Fruit fly (Drosophila melanogaster): ENCODE measurements around the gene CG13877.

The CG13877 gene

DNA sequence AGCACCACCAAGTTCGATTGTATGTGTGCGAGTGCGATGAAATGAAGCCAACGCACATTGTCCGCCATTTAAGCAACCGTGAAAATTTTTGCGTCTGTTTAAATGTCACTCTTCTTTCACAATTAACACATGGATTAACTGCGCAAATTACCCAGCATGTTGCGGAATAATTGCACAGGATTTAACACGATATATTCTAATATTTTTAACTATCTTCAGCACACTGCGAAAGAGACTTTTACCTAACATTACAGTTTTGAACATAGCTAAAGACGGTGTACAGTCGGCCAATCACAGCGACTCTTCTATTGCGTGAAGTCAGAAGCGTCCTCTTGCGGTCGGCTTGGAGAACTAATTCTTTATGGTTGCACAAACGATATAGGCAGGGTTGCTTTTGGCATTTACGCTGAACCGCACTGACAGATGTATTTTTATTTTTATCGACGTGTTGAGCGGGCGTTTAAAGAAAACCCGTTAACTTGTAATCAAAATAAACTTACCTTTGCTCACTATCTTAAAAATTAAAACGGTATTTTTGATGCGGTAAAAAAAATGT, 28.9 kb downstream of the CG13877 start (continued):
- TF ChIP-seq zf30C (GFP tag; optimal IDR thresholded peaks at IDR 0.05) (no peak), CG11504 (tag; optimal IDR thresholded peaks at IDR 0.05) (no peak), lbe (GFP tag; optimal IDR thresholded peaks at IDR 0.05) (peak; percentile 38), kni (GFP tag; optimal IDR thresholded peaks at IDR 0.05) (no peak), btn (GFP tag; optimal IDR thresholded peaks at IDR 0.05) (no peak), HLHmδ (GFP tag; optimal IDR thresholded peaks at IDR 0.05) (no peak), bcd (GFP tag; optimal IDR thresholded peaks at IDR 0.05) (no peak), Hr78 (GFP tag; optimal IDR thresholded peaks at IDR 0.05) (no peak), CG34224 (GFP tag; IDR thresholded peaks at IDR 0.05; ENCODE audit: partially characterized antibody) (no peak; the same call in 2 of the 3 replicates), CoRest (tag; optimal IDR thresholded peaks at IDR 0.05) (no peak), ems (GFP tag; optimal IDR thresholded peaks at IDR 0.05) (peak; percentile 27), CG8281 (tag; optimal IDR thresholded peaks at IDR 0.05) (no peak), gce (GFP tag; IDR thresholded peaks at IDR 0.05) (0 out of 3 replicates have a peak, but pooled peaks have one; percentile 52), cg (GFP tag; optimal IDR thresholded peaks at IDR 0.05) (peak; percentile 85), ssp (GFP tag; IDR thresholded peaks at IDR 0.05) (peak; percentile 61), CG3281 (GFP tag; optimal IDR thresholded peaks at IDR 0.05) (peak; percentile 31), CG8478 (optimal IDR thresholded peaks at IDR 0.05) (no peak), H15 (GFP tag; IDR thresholded peaks at IDR 0.05) (0 out of 3 replicates have a peak, but pooled peaks have one; percentile 40), CG6683 (GFP tag; optimal IDR thresholded peaks at IDR 0.05) (no peak), CG9797 (GFP tag; optimal IDR thresholded peaks at IDR 0.05) (peak; percentile 49), hth (optimal IDR thresholded peaks at IDR 0.05) (no peak), Hr39 (optimal IDR thresholded peaks at IDR 0.05) (no peak), bsh (GFP tag; optimal IDR thresholded peaks at IDR 0.05) (no peak), Lpt (GFP tag; optimal IDR thresholded peaks at IDR 0.05) (no peak), CG4424 (GFP tag; optimal IDR thresholded peaks at IDR 0.05) (no peak), mirr (GFP tag; optimal IDR thresholded peaks at IDR 0.05) (no peak), CG30020 (tag; optimal IDR thresholded peaks at IDR 0.05) (peak; percentile 73), Meics (GFP tag; optimal IDR thresholded peaks at IDR 0.05) (no peak), Tbp (GFP tag; optimal IDR thresholded peaks at IDR 0.05) (no peak), Hey (tag; optimal IDR thresholded peaks at IDR 0.05) (no peak), CG31388 (GFP tag; optimal IDR thresholded peaks at IDR 0.05) (no peak), Mes4 (GFP tag; optimal IDR thresholded peaks at IDR 0.05) (peak; percentile 49), corto (GFP tag; optimal IDR thresholded peaks at IDR 0.05) (no peak), chn (GFP tag; optimal IDR thresholded peaks at IDR 0.05) (peak; percentile 18), nom (GFP tag; optimal IDR thresholded peaks at IDR 0.05) (peak; percentile 26), ato (GFP tag; IDR thresholded peaks at IDR 0.05; ENCODE audit: partially characterized antibody) (peak; percentile 73), Sox100B (GFP tag; optimal IDR thresholded peaks at IDR 0.05) (no peak), CG4820 (GFP tag; optimal IDR thresholded peaks at IDR 0.05) (no peak), chinmo (GFP tag; IDR thresholded peaks at IDR 0.05; ENCODE audit: partially characterized antibody) (0 out of 4 replicates have a peak, but pooled peaks have one; percentile 42), ab (GFP tag; optimal IDR thresholded peaks at IDR 0.05) (peak; percentile 48), CG14710 (tag; optimal IDR thresholded peaks at IDR 0.05) (peak; percentile 69), luna (GFP tag; optimal IDR thresholded peaks at IDR 0.05) (no peak), dati (GFP tag; IDR thresholded peaks at IDR 0.05) (no peak), CG2120 (GFP tag; optimal IDR thresholded peaks at IDR 0.05) (peak; percentile 53), Hmr (GFP tag; optimal IDR thresholded peaks at IDR 0.05) (no peak), TFAM (GFP tag; optimal IDR thresholded peaks at IDR 0.05) (no peak), CG17829 (tag; optimal IDR thresholded peaks at IDR 0.05) (peak; percentile 49), CG30431 (GFP tag; optimal IDR thresholded peaks at IDR 0.05) (no peak), CG7963 (GFP tag; IDR thresholded peaks at IDR 0.05; ENCODE audit: partially characterized antibody) (peak; percentile 80), CG12236 (GFP tag; optimal IDR thresholded peaks at IDR 0.05) (no peak), ERR (GFP tag; optimal IDR thresholded peaks at IDR 0.05) (peak; percentile 24)
